Worm (Caenorhabditis elegans) whole organism, L1 larva: ENCODE measurements around the gene mlt-8.
"Not testable (repeated sequence)": the region's sequence is repeated elsewhere in the genome, so short reads cannot be mapped to it uniquely, and the experiment has no call there.

Experiments used
- C16A3.4 ChIP-seq: fragments of 150-350 bp; optimal IDR thresholded peaks from 2 replicates; lab custom pipeline; 2014; ENCODE audit warnings: missing biosample characterization, missing genetic modification characterization
- Y116A8C.19 ChIP-seq: sonication (generic microtip); optimal IDR thresholded peaks from 2 replicates; lab custom pipeline; 2016; ENCODE audit warnings: missing compliant biosample characterization, missing genetic modification characterization, borderline replicate concordance
- alr-1 ChIP-seq: fragments of 200-800 bp; sonication (Bioruptor generic); optimal IDR thresholded peaks from 2 replicates; lab custom pipeline; 2018; ENCODE audit warnings: borderline replicate concordance, mild to moderate bottlenecking, missing genetic modification characterization, missing compliant biosample characterization
- ama-1 ChIP-seq: fragments of 150-350 bp; optimal IDR thresholded peaks from 2 replicates; lab custom pipeline; 2014
- blmp-1 ChIP-seq: fragments of 150-350 bp; optimal IDR thresholded peaks from 2 replicates; lab custom pipeline; 2014; ENCODE audit warnings: missing biosample characterization, missing genetic modification characterization
- ceh-63 ChIP-seq: fragments of 200-800 bp; sonication (Bioruptor generic); optimal IDR thresholded peaks from 2 replicates; lab custom pipeline; 2018; ENCODE audit warnings: mild to moderate bottlenecking, missing genetic modification characterization, missing compliant biosample characterization
- ceh-88 ChIP-seq: fragments of 200-800 bp; sonication (Bioruptor generic); IDR thresholded peaks from 2 replicates; pipeline ENCODE4 v1.3.6; 2022; ENCODE audit warnings: missing genetic modification characterization, missing compliant biosample characterization
- ceh-90 ChIP-seq: sonication (generic microtip); optimal IDR thresholded peaks from 2 replicates; lab custom pipeline; 2016; ENCODE audit warnings: missing genetic modification characterization, missing compliant biosample characterization
- ces-1 ChIP-seq: fragments of 150-350 bp; optimal IDR thresholded peaks from 2 replicates; lab custom pipeline; 2014; ENCODE audit warnings: missing biosample characterization, missing genetic modification reagents, missing genetic modification characterization
- dpl-1 ChIP-seq, 3 experiments: fragments of 150-350 bp in 2 of 3; sonication (generic microtip) in 1 of 3; optimal IDR thresholded peaks; 2 replicates each; lab custom pipeline; 2014 to 2017; ENCODE audit warnings: missing biosample characterization in 3 of 3, missing genetic modification characterization in 3 of 3, missing genetic modification reagents in 3 of 3
- egl-27 ChIP-seq, 2 experiments: fragments of 150-350 bp in 1 of 2; sonication (generic microtip); optimal IDR thresholded peaks; 3 replicates each; lab custom pipeline; 2017 to 2018; ENCODE audit warnings: missing biosample characterization in 2 of 2, missing genetic modification characterization in 2 of 2, missing genetic modification reagents in 2 of 2
- elt-2 ChIP-seq: sonication (generic microtip); optimal IDR thresholded peaks from 2 replicates; lab custom pipeline; 2016; ENCODE audit warnings: missing genetic modification characterization, mild to moderate bottlenecking, inconsistent platforms, missing compliant biosample characterization, missing genetic modification reagents
- ets-5 ChIP-seq: fragments of 200-800 bp; sonication (Bioruptor generic); IDR thresholded peaks from 2 replicates; pipeline ENCODE4 v1.3.6; 2022; ENCODE audit warnings: missing genetic modification characterization, missing compliant biosample characterization
- fkh-10 ChIP-seq: sonication (generic microtip); optimal IDR thresholded peaks from 2 replicates; lab custom pipeline; 2017; ENCODE audit warnings: missing biosample characterization, missing genetic modification reagents, missing genetic modification characterization
- fkh-8 ChIP-seq: sonication (generic microtip); optimal IDR thresholded peaks from 2 replicates; lab custom pipeline; 2016; ENCODE audit warnings: mild to moderate bottlenecking, missing genetic modification characterization, missing compliant biosample characterization
- grh-1 ChIP-seq: fragments of 200-800 bp; sonication (Bioruptor generic); IDR thresholded peaks from 2 replicates; pipeline ENCODE4 v1.3.6; 2022; ENCODE audit warnings: missing genetic modification reagents, missing genetic modification characterization, missing compliant biosample characterization
- hlh-4 ChIP-seq: sonication (generic microtip); optimal IDR thresholded peaks from 2 replicates; lab custom pipeline; 2016; ENCODE audit warnings: mild to moderate bottlenecking, missing genetic modification characterization, missing compliant biosample characterization
- irx-1 ChIP-seq: sonication (generic microtip); optimal IDR thresholded peaks from 2 replicates; lab custom pipeline; 2016; ENCODE audit warnings: missing genetic modification characterization, missing compliant biosample characterization
- lin-13 ChIP-seq: fragments of 150-350 bp; optimal IDR thresholded peaks from 2 replicates; lab custom pipeline; 2014; ENCODE audit warnings: missing biosample characterization, missing genetic modification reagents, missing genetic modification characterization
- lin-14 ChIP-seq: fragments of 200-800 bp; sonication (Bioruptor generic); optimal IDR thresholded peaks from 2 replicates; lab custom pipeline; 2018; ENCODE audit warnings: mild to moderate bottlenecking, missing genetic modification characterization, moderate library complexity, missing compliant biosample characterization
- lin-35 ChIP-seq, 2 experiments: fragments of 150-350 bp; optimal IDR thresholded peaks; 2 replicates each; lab custom pipeline; 2014; ENCODE audit warnings: missing biosample characterization in 2 of 2, missing genetic modification characterization in 2 of 2, missing genetic modification reagents in 2 of 2
- lin-39 ChIP-seq: fragments of 150-350 bp; optimal IDR thresholded peaks from 2 replicates; lab custom pipeline; 2014; ENCODE audit warnings: missing biosample characterization, missing genetic modification reagents, missing genetic modification characterization
- nhr-11 ChIP-seq: fragments of 150-350 bp; optimal IDR thresholded peaks from 2 replicates; lab custom pipeline; 2014; ENCODE audit warnings: missing biosample characterization, missing genetic modification characterization
- nhr-19 ChIP-seq: fragments of 200-800 bp; sonication (Bioruptor generic); conservative IDR thresholded peaks from 2 replicates; pipeline ENCODE4 v1.3.6; 2022; ENCODE audit warnings: missing genetic modification characterization, missing compliant biosample characterization
- nhr-77 ChIP-seq: fragments of 150-350 bp; optimal IDR thresholded peaks from 2 replicates; lab custom pipeline; 2014; ENCODE audit warnings: missing biosample characterization, missing genetic modification characterization
- nhr-84 ChIP-seq: sonication (generic microtip); optimal IDR thresholded peaks from 2 replicates; lab custom pipeline; 2017; ENCODE audit warnings: missing biosample characterization, missing genetic modification characterization
- nhr-85 ChIP-seq: sonication (generic microtip); peaks from one replicate; lab custom pipeline; 2016; ENCODE audit warnings: missing genetic modification characterization, inconsistent platforms, missing compliant biosample characterization
- rnt-1 ChIP-seq: sonication (generic microtip); optimal IDR thresholded peaks from 2 replicates; lab custom pipeline; 2016; ENCODE audit warnings: mild to moderate bottlenecking, missing genetic modification characterization, moderate library complexity, missing compliant biosample characterization
- skn-1 ChIP-seq: fragments of 150-350 bp; optimal IDR thresholded peaks from 2 replicates; lab custom pipeline; 2014; ENCODE audit warnings: missing biosample characterization, missing genetic modification characterization
- snpc-4 ChIP-seq: fragments of 150-350 bp; optimal IDR thresholded peaks from 2 replicates; lab custom pipeline; 2014; ENCODE audit warnings: missing biosample characterization, missing genetic modification characterization
- snu-23 ChIP-seq: sonication (generic microtip); optimal IDR thresholded peaks from 2 replicates; lab custom pipeline; 2016; ENCODE audit warnings: missing genetic modification characterization, missing compliant biosample characterization
- sptf-1 ChIP-seq: fragments of 150-350 bp; optimal IDR thresholded peaks from 2 replicates; lab custom pipeline; 2014; ENCODE audit warnings: missing biosample characterization, missing genetic modification characterization
- swsn-7 ChIP-seq: sonication (generic microtip); optimal IDR thresholded peaks from 2 replicates; lab custom pipeline; 2016; ENCODE audit warnings: missing genetic modification characterization, missing compliant biosample characterization
- tbx-2 ChIP-seq: sonication (generic microtip); optimal IDR thresholded peaks from 2 replicates; lab custom pipeline; 2016; ENCODE audit warnings: missing genetic modification characterization, missing compliant biosample characterization
- unc-130 ChIP-seq: fragments of 150-350 bp; optimal IDR thresholded peaks from 2 replicates; lab custom pipeline; 2017; ENCODE audit warnings: missing biosample characterization, missing genetic modification characterization, inconsistent platforms
- unc-30 ChIP-seq: sonication (generic microtip); optimal IDR thresholded peaks from 2 replicates; lab custom pipeline; 2017; ENCODE audit warnings: missing biosample characterization, missing genetic modification characterization
- unc-98 ChIP-seq: fragments of 200-800 bp; sonication (Bioruptor generic); IDR thresholded peaks from 2 replicates; pipeline ENCODE4 v1.3.6; 2022; ENCODE audit warnings: missing genetic modification characterization, missing compliant biosample characterization
- vab-15 ChIP-seq: sonication (generic microtip); optimal IDR thresholded peaks from 2 replicates; lab custom pipeline; 2017; ENCODE audit warnings: missing genotype, mild to moderate bottlenecking, missing genetic modification characterization, missing compliant biosample characterization
- xbp-1 ChIP-seq: sonication (generic microtip); optimal IDR thresholded peaks from 2 replicates; lab custom pipeline; 2016; ENCODE audit warnings: missing genetic modification characterization, missing compliant biosample characterization
- ztf-4 ChIP-seq: fragments of 150-350 bp; optimal IDR thresholded peaks from 2 replicates; lab custom pipeline; 2014; ENCODE audit warnings: missing biosample characterization, missing genetic modification characterization

mlt-8 gene

DNA sequence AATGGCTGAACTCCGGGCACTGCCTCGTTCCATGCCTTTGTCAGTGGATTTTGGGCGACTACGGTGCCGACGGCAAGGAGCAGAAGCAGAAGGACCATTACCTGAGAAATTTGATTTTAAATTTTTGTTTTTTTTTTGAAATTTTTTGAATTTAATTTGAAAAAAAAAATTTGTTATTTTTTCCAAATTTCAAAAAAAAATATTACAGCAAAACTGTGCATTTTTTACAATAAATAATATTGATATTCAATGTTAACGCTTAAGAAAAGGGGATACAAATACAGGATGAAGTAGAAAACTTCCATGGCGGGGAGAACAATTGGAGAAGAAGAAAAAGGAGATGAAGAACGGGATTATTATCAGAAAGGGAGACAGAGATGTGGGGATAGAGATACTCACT lies at the start of gene mlt-8:
mlt-8 (minus strand) TSS at position 101 of the 400 bp plus-strand sequence.
- TF ChIP-seq skn-1 (tag; lab: Kevin White, UChicago) (no peak), sptf-1 (tag; lab: Kevin White, UChicago) (no peak), blmp-1 (tag; lab: Kevin White, UChicago) (peak; percentile 17)
- TF ChIP-seq, all 84 proteins: peak for 1

DNA sequence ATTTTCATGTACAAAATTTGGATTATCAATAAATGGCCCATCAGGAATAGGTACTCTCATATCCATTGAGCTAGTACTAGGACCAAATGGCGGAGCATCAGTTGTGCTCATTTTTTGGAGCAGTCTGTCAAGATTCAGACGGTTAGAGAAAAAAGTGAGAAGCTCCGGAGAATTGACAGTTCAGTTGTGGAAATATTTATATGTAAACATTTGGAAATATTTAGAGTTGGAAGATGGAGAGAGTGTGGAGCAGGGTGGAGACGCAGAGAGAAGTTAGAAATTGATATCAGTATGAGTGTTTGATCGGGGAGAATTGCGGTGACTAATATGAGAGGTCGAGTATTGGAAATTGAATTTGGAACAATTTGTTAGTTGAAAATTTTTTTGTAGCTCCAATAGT lies 49.2 kb upstream of the mlt-8 start:
- TF ChIP-seq elt-2 (tag; lab: Kevin White, UChicago) (peak; percentile 15), lin-35 (GFP tag; optimal IDR thresholded peaks at IDR 0.05; lab: Kevin White, UChicago) (peak in 1 of 2 experiments; percentile 18), nhr-19 (no peak), skn-1 (tag; lab: Kevin White, UChicago) (no peak)

DNA sequence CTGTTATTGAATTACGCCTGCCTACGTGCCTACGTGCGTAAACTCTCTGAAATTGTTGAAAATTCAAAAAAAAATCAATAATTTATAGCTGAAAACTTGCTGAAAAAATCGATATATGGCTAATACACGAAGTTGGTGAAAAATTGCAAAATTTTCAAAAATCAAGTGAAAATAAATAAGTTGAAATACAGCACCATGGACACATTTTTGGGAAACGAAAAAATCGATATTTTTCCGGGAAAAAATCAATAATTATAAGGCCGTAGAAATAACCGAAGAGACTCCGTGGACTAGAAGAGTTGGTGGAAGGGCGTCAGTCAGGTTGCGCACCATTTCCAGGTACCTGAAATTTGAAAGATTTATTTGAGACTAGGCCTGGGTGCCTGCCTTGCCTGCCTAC lies 42.8 kb upstream of the mlt-8 start:
- TF ChIP-seq ceh-88 (no peak), hlh-4 (tag; lab: Kevin White, UChicago) (no peak), ztf-4 (no peak), rnt-1 (tag; lab: Kevin White, UChicago) (no peak), lin-39 (tag; lab: Kevin White, UChicago) (no peak), grh-1 (GFP tag; lab: Robert Waterston, UW) (no peak), unc-98 (no peak), swsn-7 (tag; lab: Kevin White, UChicago) (no peak), vab-15 (no peak), snpc-4 (tag; lab: Kevin White, UChicago) (no peak), ceh-63 (GFP tag; lab: Kevin White, UChicago) (no peak), lin-13 (GFP tag; lab: Kevin White, UChicago) (no peak), ceh-90 (tag; lab: Kevin White, UChicago) (no peak), alr-1 (tag; lab: Kevin White, UChicago) (no peak), lin-14 (no peak), sptf-1 (tag; lab: Kevin White, UChicago) (no peak)

DNA sequence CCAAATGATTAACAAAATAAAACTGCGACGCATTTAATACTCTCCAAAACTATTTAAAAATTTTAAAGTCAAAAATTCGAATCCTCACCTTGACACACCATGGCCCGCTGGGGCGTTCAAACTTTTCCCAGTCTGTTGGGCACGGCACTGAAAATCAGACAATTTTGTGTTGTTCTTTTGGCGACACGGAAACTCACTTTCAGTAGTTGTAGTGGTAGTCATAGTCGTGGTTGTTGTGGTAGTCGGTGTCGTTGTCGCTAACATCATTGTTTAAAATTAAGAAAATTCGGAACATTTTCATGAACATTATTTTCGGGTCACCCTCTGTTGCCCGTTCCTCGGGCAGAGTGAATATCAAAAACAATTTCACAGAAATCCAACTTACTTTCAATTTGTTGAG lies 40.5 kb upstream of the mlt-8 start, which contains the start of gene clec-118:
clec-118 (minus strand) TSS at position 101 of the 400 bp plus-strand sequence.
- not testable (repeated sequence) for TF ChIP-seq hlh-4 (tag; lab: Kevin White, UChicago); ceh-88; xbp-1 (tag; lab: Kevin White, UChicago)

DNA sequence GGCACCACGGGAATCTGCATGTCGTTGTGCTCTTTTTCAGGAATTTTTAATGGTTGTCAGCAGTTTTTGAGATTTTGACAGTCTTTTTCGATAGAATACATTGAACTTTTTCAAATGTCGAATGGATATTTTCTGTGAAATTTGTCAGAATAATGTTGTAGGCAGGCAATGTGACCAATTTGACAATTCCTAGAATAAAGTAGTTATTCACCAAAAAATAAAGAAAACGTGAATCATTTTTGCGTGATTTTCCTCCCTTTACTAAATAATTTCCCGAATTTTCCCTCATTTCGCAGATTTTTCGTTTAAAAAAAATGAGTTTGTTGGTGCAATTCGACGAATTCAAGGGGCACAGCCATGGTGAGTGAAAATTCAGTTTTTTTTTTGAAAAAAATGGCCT lies 36.8 kb upstream of the mlt-8 start, which contains the start of gene W04H10.1:
W04H10.1 (plus strand) TSS at position 301 of the 400 bp plus-strand sequence.
- TF ChIP-seq blmp-1 (tag; lab: Kevin White, UChicago), result no peak
- no peak for TF ChIP-seq lin-14
- no peak for TF ChIP-seq fkh-8 (tag; lab: Kevin White, UChicago)
- TF ChIP-seq skn-1 (tag; lab: Kevin White, UChicago), result no peak
- TF ChIP-seq, all 84 proteins: peak for 0

DNA sequence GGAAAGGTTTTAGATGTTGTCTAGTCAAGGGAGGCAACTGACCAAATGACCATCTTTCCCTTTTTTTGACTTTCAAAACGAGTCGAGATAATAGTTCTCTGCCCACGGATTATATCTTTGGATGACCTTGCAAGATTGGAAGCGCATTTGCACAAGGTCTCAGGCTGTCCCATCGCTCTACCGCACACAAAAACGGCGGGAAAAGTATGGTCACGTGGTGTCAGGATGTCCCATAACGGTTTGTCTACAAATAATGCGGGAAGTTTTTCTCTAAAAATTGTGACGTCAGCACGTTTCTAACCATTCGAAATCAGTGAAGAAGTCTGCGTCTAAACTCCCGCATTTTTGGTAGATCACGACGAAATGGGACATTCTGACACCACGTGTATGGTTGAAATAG lies 36.4 kb upstream of the mlt-8 start, which contains the start of gene W04H10.6:
W04H10.6 (minus strand) TSS at position 101 of the 400 bp plus-strand sequence.
- TF ChIP-seq nhr-85 (tag; lab: Kevin White, UChicago), result peak; percentile 78
- TF ChIP-seq nhr-84, result no peak
- no peak for TF ChIP-seq elt-2 (tag; lab: Kevin White, UChicago)
- TF ChIP-seq dpl-1 (GFP tag; optimal IDR thresholded peaks at IDR 0.05; lab: Kevin White, UChicago), result peak in 2 of 3 experiments; percentile 20 to 24
- peak; percentile 31 for TF ChIP-seq snu-23 (GFP tag; lab: Kevin White, UChicago)
- peak; percentile 36 for TF ChIP-seq blmp-1 (tag; lab: Kevin White, UChicago)
- TF ChIP-seq ets-5, result no peak
- TF ChIP-seq, all 84 proteins: peak for 4

DNA sequence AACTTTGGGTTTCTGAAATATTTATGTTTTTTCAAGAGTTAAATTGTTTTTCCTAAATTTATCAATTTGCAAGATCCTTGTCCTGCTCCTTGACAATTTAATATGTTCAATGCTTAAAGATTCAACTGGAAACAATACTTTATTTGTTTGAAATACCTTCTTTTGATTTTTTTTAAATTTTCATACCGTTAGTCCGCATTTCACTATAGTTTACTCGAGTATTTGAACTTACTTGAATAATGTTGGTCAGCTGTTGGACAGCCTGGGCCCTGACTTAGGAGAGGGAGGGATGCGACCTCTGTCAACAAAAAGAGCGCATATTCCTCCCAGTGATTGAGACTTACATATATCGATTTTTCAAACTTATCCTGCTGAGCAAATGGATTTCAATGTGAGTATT lies 34.1 kb upstream of the mlt-8 start, which contains the start of gene W04H10.5:
W04H10.5 (plus strand) TSS at position 301 of the 400 bp plus-strand sequence.
- TF ChIP-seq tbx-2 (tag; lab: Kevin White, UChicago), result no peak
- no peak for TF ChIP-seq lin-13 (GFP tag; lab: Kevin White, UChicago)
- no peak for TF ChIP-seq sptf-1 (tag; lab: Kevin White, UChicago)
- TF ChIP-seq ces-1, result no peak
- no peak for TF ChIP-seq nhr-77 (tag; lab: Kevin White, UChicago)
- no peak for TF ChIP-seq snpc-4 (tag; lab: Kevin White, UChicago)
- TF ChIP-seq ceh-90 (tag; lab: Kevin White, UChicago), result no peak
- TF ChIP-seq egl-27 (tag; optimal IDR thresholded peaks at IDR 0.05; lab: Kevin White, UChicago), result no peak
- no peak for TF ChIP-seq unc-30 (tag; lab: Kevin White, UChicago)
- TF ChIP-seq Y116A8C.19 (tag; lab: Kevin White, UChicago), result no peak
- TF ChIP-seq C16A3.4 (tag; lab: Kevin White, UChicago), result no peak
- TF ChIP-seq ama-1 (lab: Kevin White, UChicago), result no peak
- TF ChIP-seq fkh-10, result no peak
- no peak for TF ChIP-seq nhr-84
- no peak for TF ChIP-seq nhr-11
- TF ChIP-seq unc-130 (tag; lab: Kevin White, UChicago), result no peak
- no peak for TF ChIP-seq ets-5
- no peak for TF ChIP-seq irx-1 (tag; lab: Kevin White, UChicago)
- TF ChIP-seq hlh-4 (tag; lab: Kevin White, UChicago), result no peak
- no peak for TF ChIP-seq snu-23 (GFP tag; lab: Kevin White, UChicago)
- TF ChIP-seq, all 84 proteins: peak for 0
